Fruit fly (Drosophila melanogaster) whole organism, wandering third instar larva: ENCODE measurements around the gene GABA-B-R2.

ENCODE experiments used
- Abd-B ChIP-seq: fragments of >200 bp; optimal IDR thresholded peaks from 2 replicates; lab custom pipeline; 2017; ENCODE audit warnings: missing biosample characterization, missing genetic modification characterization
- CG32264 ChIP-seq: fragments of 200-800 bp; sonication (Bioruptor generic); optimal IDR thresholded peaks from 2 replicates; lab custom pipeline; 2016; ENCODE audit warnings: missing biosample characterization, missing genetic modification characterization
- CG9705 ChIP-seq: fragments of 200-800 bp; sonication (Bioruptor generic); optimal IDR thresholded peaks from 2 replicates; lab custom pipeline; 2018; ENCODE audit warnings: missing biosample characterization, mild to moderate bottlenecking, missing genetic modification characterization
- CrebA ChIP-seq: fragments of 200-800 bp; sonication (Bioruptor generic); optimal IDR thresholded peaks from 2 replicates; lab custom pipeline; 2016; ENCODE audit warnings: missing biosample characterization, mild to moderate bottlenecking, missing genetic modification characterization, borderline replicate concordance
- Dfd ChIP-seq: fragments of >200 bp; optimal IDR thresholded peaks from 2 replicates; lab custom pipeline; 2017; ENCODE audit warnings: missing biosample characterization, missing genetic modification characterization
- Dif ChIP-seq: fragments of 200-275, 200-300 bp; sonication (Bioruptor generic); optimal IDR thresholded peaks from 2 replicates; lab custom pipeline; 2018; ENCODE audit warnings: missing biosample characterization, missing genetic modification characterization; ENCODE audit not compliant: partially characterized antibody
- HLH106 ChIP-seq: fragments of 200-800 bp; optimal IDR thresholded peaks from 3 replicates; lab custom pipeline; 2019; ENCODE audit warnings: missing biosample characterization, mild to moderate bottlenecking, missing genetic modification characterization, moderate library complexity
- Hnf4 ChIP-seq: fragments of 200-800 bp; sonication (Bioruptor generic); optimal IDR thresholded peaks from 2 replicates; lab custom pipeline; 2016; ENCODE audit warnings: missing biosample characterization, mild to moderate bottlenecking, missing genetic modification characterization
- Hr78 ChIP-seq: fragments of >200 bp; optimal IDR thresholded peaks from 2 replicates; lab custom pipeline; 2017; ENCODE audit warnings: missing biosample characterization, missing genetic modification characterization
- Hr83 ChIP-seq: fragments of 200-300 bp; sonication (Bioruptor generic); optimal IDR thresholded peaks from 2 replicates; lab custom pipeline; 2016; ENCODE audit warnings: missing biosample characterization, mild to moderate bottlenecking, missing genetic modification characterization, moderate library complexity; ENCODE audit not compliant: poor library complexity, severe bottlenecking
- Myc ChIP-seq: fragments of >200 bp; optimal IDR thresholded peaks from 2 replicates; lab custom pipeline; 2017
- OdsH ChIP-seq: fragments of 200-800 bp; sonication (Bioruptor generic); optimal IDR thresholded peaks from 2 replicates; lab custom pipeline; 2016; ENCODE audit warnings: missing biosample characterization, mild to moderate bottlenecking, missing genetic modification characterization
- Vsx2 ChIP-seq: fragments of 200-300, 225-300 bp; sonication (Bioruptor generic); optimal IDR thresholded peaks from 2 replicates; lab custom pipeline; 2018; ENCODE audit warnings: missing biosample characterization, missing genetic modification characterization; ENCODE audit not compliant: partially characterized antibody
- brk ChIP-seq: fragments of 200-800 bp; sonication (Bioruptor generic); optimal IDR thresholded peaks from 2 replicates; lab custom pipeline; 2016; ENCODE audit warnings: missing biosample characterization, mild to moderate bottlenecking, missing genetic modification characterization
- dl ChIP-seq, 2 experiments: fragments of 175-275, 200-275 bp in 1 of 2; fragments of 200-275 bp in 1 of 2; sonication (Bioruptor generic); optimal IDR thresholded peaks; lab custom pipeline; 2018; ENCODE audit warnings: mild to moderate bottlenecking in 2 of 2, missing biosample characterization in 2 of 2, missing genetic modification characterization in 2 of 2, moderate library complexity in 2 of 2; ENCODE audit not compliant: partially characterized antibody in 2 of 2, insufficient read depth in 1 of 2
- foxo ChIP-seq, 2 experiments: fragments of 200-800 bp; sonication (Bioruptor generic); optimal IDR thresholded peaks; 2 replicates in 1 of 2; 3 replicates in 1 of 2; lab custom pipeline; 2016 to 2017; ENCODE audit warnings: missing biosample characterization in 2 of 2, missing genetic modification characterization in 2 of 2
- pan ChIP-seq: fragments of >200 bp; optimal IDR thresholded peaks from 2 replicates; lab custom pipeline; 2017
- psq ChIP-seq: fragments of 200-800 bp; sonication (Bioruptor generic); optimal IDR thresholded peaks from 3 replicates; lab custom pipeline; 2017; ENCODE audit warnings: missing biosample characterization, mild to moderate bottlenecking, missing genetic modification characterization, moderate library complexity
- rgr ChIP-seq: fragments of 200-800 bp; sonication (Bioruptor generic); optimal IDR thresholded peaks from 3 replicates; lab custom pipeline; 2016; ENCODE audit warnings: missing biosample characterization, mild to moderate bottlenecking, missing genetic modification characterization
- sage ChIP-seq: fragments of 200-800 bp; sonication (Bioruptor generic); optimal IDR thresholded peaks from 2 replicates; lab custom pipeline; 2016; ENCODE audit warnings: missing biosample characterization, mild to moderate bottlenecking, missing genetic modification characterization
- sv ChIP-seq: fragments of 200-800 bp; sonication (Bioruptor generic); optimal IDR thresholded peaks from 3 replicates; lab custom pipeline; 2016; ENCODE audit warnings: missing biosample characterization, missing genetic modification characterization
- tai ChIP-seq: sonication (Bioruptor generic); optimal IDR thresholded peaks from 2 replicates; lab custom pipeline; 2016; ENCODE audit warnings: missing biosample characterization, missing genetic modification characterization
- woc ChIP-seq: sonication (Bioruptor generic); optimal IDR thresholded peaks from 2 replicates; lab custom pipeline; 2016; ENCODE audit warnings: missing biosample characterization, mild to moderate bottlenecking, missing genetic modification characterization

GABA-B-R2 gene

DNA sequence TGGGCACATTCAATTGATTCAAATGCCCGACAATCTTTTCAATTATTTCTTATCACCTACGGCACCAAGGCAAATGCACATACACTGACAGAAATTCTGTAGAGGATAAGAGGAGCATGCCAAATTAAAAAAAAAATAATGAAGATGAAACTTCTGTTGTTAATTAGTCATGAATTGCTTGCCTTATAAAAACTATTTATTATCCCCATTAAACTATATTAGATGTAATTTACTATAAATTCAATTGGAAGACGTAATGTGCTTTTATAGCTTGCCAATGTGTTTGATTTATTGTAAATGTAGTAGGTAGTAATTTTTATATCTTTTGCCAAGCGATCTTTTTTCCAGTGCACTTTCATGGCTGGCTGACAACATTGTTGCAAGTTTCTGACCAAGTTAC, 44.0 kb downstream of the GABA-B-R2 start:
- no peak for TF ChIP-seq Hnf4 (GFP tag; lab: Kevin White, UChicago)
- TF ChIP-seq foxo (GFP tag; optimal IDR thresholded peaks at IDR 0.05; lab: Kevin White, UChicago) = no peak
- TF ChIP-seq Dif (GFP tag; lab: Kevin White, UChicago) = no peak
- TF ChIP-seq Myc = no peak
- TF ChIP-seq sv (GFP tag; lab: Kevin White, UChicago) = no peak
- TF ChIP-seq rgr (GFP tag; lab: Kevin White, UChicago) = no peak
- TF ChIP-seq brk (GFP tag; lab: Kevin White, UChicago) = no peak
- TF ChIP-seq psq (GFP tag; lab: Kevin White, UChicago) = no peak
- TF ChIP-seq CG32264 = no peak
- TF ChIP-seq pan = no peak
- no peak for TF ChIP-seq tai (GFP tag; lab: Kevin White, UChicago)
- TF ChIP-seq woc (GFP tag; lab: Kevin White, UChicago) = no peak
- no peak for TF ChIP-seq CrebA
- TF ChIP-seq Abd-B (GFP tag; lab: Kevin White, UChicago) = no peak
- no peak for TF ChIP-seq Hr83 (GFP tag; lab: Kevin White, UChicago)
- no peak for TF ChIP-seq HLH106 (tag; lab: Kevin White, UChicago)
- no peak for TF ChIP-seq sage (GFP tag; lab: Kevin White, UChicago)

DNA sequence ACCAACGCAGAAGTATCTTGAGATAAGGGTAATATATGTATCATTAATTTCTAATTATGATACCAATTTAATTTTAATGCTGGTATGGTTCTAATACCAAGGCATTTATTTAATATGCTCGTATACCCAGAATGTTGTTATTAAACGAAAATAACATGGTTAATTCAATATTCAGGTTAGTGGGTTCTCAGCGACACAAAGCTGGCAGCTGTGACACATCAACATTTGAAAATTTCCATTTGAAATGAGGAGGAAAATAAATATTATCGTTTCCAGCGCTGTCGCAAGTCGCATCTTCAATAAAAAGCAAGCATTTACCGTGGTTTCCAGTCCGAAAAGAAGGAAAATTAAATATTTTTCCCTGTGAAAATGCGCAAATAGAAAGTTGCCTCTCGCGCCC, 44.7 kb downstream of the GABA-B-R2 start:
- TF ChIP-seq OdsH (no peak), Myc (no peak), Dfd (GFP tag; lab: Kevin White, UChicago) (no peak)

DNA sequence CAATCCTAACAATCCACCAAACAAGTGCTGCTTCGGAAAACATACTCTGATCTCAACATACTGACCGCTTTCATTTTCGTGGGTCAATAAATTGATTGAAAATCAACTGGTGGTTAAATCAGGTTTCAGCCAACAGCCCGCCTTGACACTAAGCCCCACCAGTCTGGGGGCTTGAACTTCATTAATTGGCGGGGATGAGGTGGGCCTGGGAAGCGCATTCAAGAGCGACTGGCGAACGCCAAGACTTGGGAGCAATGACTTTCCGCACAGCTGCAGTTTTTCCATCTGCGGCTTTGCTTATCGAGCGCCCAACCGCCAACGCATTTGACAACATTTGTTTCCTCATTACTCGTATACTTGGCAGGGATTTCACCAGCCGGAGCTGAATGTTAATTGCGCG, 49.0 kb downstream of the GABA-B-R2 start:
- TF ChIP-seq sage (GFP tag; lab: Kevin White, UChicago) (no peak), Vsx2 (GFP tag; lab: Kevin White, UChicago) (no peak)

DNA sequence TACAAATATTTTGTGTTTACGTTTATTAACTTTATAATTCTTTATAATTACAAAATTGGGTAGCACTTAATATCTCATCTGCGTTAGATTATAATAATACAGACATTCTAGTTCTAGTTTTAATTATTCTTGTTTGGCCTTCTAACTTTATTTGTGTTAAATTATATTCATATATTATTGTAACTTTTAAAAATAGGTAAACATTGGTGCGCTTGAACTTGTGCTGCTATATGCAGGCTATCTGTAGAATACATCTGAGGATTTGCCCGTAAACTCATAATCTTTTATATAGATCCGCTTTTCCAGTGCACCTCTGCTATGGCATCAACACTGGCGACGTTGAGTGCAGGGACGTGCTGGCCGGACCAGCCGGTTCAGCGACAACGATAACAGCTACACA, 53.2 kb downstream of the GABA-B-R2 start:
- TF ChIP-seq Hr83 (GFP tag; lab: Kevin White, UChicago) = no peak
- no peak for TF ChIP-seq sage (GFP tag; lab: Kevin White, UChicago)
- TF ChIP-seq Myc = no peak
- no peak for TF ChIP-seq rgr (GFP tag; lab: Kevin White, UChicago)
- TF ChIP-seq dl (GFP tag; optimal IDR thresholded peaks at IDR 0.05; lab: Kevin White, UChicago; ENCODE audit: insufficient read depth in 1 of 2, partially characterized antibody in 2 of 2) = no peak
- TF ChIP-seq Hr78 = no peak
- no peak for TF ChIP-seq CG32264
- TF ChIP-seq CG9705 (GFP tag; lab: Kevin White, UChicago) = no peak
- no peak for TF ChIP-seq HLH106 (tag; lab: Kevin White, UChicago)
- no peak for TF ChIP-seq Abd-B (GFP tag; lab: Kevin White, UChicago)
